Fruit fly (Drosophila melanogaster) S2 (cell line): Measurements from ENCODE around the gene CG4045.

Experiments
- CG8478 ChIP-seq: fragments of >200 bp; optimal IDR thresholded peaks from 2 replicates; lab custom pipeline; 2018
- CTCF ChIP-seq, 2 experiments: fragments of >200 bp; optimal IDR thresholded peaks; 2 replicates each; lab custom pipeline; 2018

- TF ChIP-seq CG8478 (lab: Kevin White, UChicago), result no peak
- TF ChIP-seq CTCF (optimal IDR thresholded peaks at IDR 0.05; lab: Kevin White, UChicago), result peak; percentile 32 to 45
These were observed 37.0 kb upstream of the CG4045 start for dm6 chrX:2112660-2113059.
